Worm (Caenorhabditis elegans): ENCODE measurements around the gene srw-89.

srw-89 gene

ce11 chrV:4055025-4055424, 38.1 kb downstream of the srw-89 start, which contains the start of gene djr-1.2:
djr-1.2 (minus strand) TSS chrV:4055125.
- TF ChIP-seq tbx-2 (tag; optimal IDR thresholded peaks at IDR 0.05) (no peak), Y22D7AL.16 (tag; optimal IDR thresholded peaks at IDR 0.05) (no peak)

- no peak for TF ChIP-seq pag-3 (tag; optimal IDR thresholded peaks at IDR 0.05; ENCODE audit: borderline replicate concordance)
- TF ChIP-seq hlh-6 (tag; optimal IDR thresholded peaks at IDR 0.05): no peak
- TF ChIP-seq rnt-1 (tag; optimal IDR thresholded peaks at IDR 0.05): no peak
- no peak for TF ChIP-seq ceh-2 (tag; optimal IDR thresholded peaks at IDR 0.05)
- no peak for TF ChIP-seq npax-4 (tag; optimal IDR thresholded peaks at IDR 0.05)
- TF ChIP-seq nfya-1 (tag; optimal IDR thresholded peaks at IDR 0.05): no peak
- TF ChIP-seq nhr-11 (tag; optimal IDR thresholded peaks at IDR 0.05): no peak
- no peak for TF ChIP-seq tbx-7 (tag; optimal IDR thresholded peaks at IDR 0.05)
- TF ChIP-seq hlh-15 (tag; optimal IDR thresholded peaks at IDR 0.05): no peak
- TF ChIP-seq hlh-8 (tag; optimal IDR thresholded peaks at IDR 0.05): no peak
- TF ChIP-seq sdc-2 (tag; optimal IDR thresholded peaks at IDR 0.05): no peak
- no peak for TF ChIP-seq pha-2 (tag; optimal IDR thresholded peaks at IDR 0.05)
- no peak for TF ChIP-seq K09A11.1 (tag; optimal IDR thresholded peaks at IDR 0.05; ENCODE audit: insufficient read depth)
- no peak for TF ChIP-seq ceh-18 (tag; optimal IDR thresholded peaks at IDR 0.05)
- TF ChIP-seq unc-3 (GFP tag; conservative IDR thresholded peaks at IDR 0.05): no peak
- no peak for TF ChIP-seq unc-3 (tag; optimal IDR thresholded peaks at IDR 0.05)
- TF ChIP-seq pat-9 (tag; optimal IDR thresholded peaks at IDR 0.05): no peak
- TF ChIP-seq unc-42 (tag; optimal IDR thresholded peaks at IDR 0.05): no peak
- no peak for TF ChIP-seq Y22D7AL.16 (tag; optimal IDR thresholded peaks at IDR 0.05)
- TF ChIP-seq unc-86 (tag; optimal IDR thresholded peaks at IDR 0.05): no peak
These were observed 39.3 kb downstream of the srw-89 start for ce11 chrV:4056203-4056602.
